Worm (Caenorhabditis elegans): Measurements from ENCODE around the gene ral-1.

DNA sequence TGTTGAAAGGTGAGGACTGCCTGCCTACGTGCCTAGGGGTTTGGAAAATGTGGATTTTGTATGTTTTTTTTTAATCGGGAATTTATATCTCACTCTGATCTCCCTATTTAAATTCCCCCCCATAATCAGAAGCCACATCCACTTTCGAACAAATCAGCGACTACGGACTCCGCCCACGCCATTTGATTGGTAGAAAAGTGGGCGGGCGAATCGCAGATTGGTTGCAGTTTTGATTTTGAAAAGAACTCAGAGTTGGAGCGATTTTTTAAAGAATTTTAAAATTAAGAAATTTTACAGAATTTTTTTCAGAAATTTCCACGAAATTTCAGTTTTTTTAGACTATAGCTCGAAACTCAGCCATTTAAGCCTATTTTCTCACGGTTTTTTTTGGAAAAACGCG, 49.0 kb downstream of the ral-1 start:
- TF ChIP-seq nhr-237 (tag; optimal IDR thresholded peaks at IDR 0.05) (no peak), fos-1 (tag; optimal IDR thresholded peaks at IDR 0.05) (no peak), lin-39 (tag; optimal IDR thresholded peaks at IDR 0.05) (no peak), ztf-11 (tag; optimal IDR thresholded peaks at IDR 0.05) (no peak), nhr-11 (tag; optimal IDR thresholded peaks at IDR 0.05) (no peak), R02D3.7 (tag; optimal IDR thresholded peaks at IDR 0.05) (no peak), nhr-6 (tag; optimal IDR thresholded peaks at IDR 0.05) (no peak), C34F6.9 (tag; optimal IDR thresholded peaks at IDR 0.05) (no peak), aly-2 (tag; optimal IDR thresholded peaks at IDR 0.05) (no peak), ceh-82 (tag; optimal IDR thresholded peaks at IDR 0.05) (no peak)

Data from whole organism, L2 larva.